Worm (Caenorhabditis elegans) whole organism, late embryonic: ENCODE results near the gene srh-298.

Source experiments
- C08G9.2 ChIP-seq: sonication (generic microtip); optimal IDR thresholded peaks from 2 replicates; lab custom pipeline; 2016; ENCODE audit warnings: mild to moderate bottlenecking, missing genetic modification characterization, moderate library complexity, missing compliant biosample characterization
- ama-1 ChIP-seq: fragments of 150-350 bp; optimal IDR thresholded peaks from 2 replicates; lab custom pipeline; 2014
- dve-1 ChIP-seq: sonication (generic microtip); optimal IDR thresholded peaks from 2 replicates; lab custom pipeline; 2017; ENCODE audit warnings: antibody characterized with exemption, mild to moderate bottlenecking, missing genetic modification characterization, missing compliant biosample characterization
- fkh-6 ChIP-seq: sonication (generic microtip); optimal IDR thresholded peaks from 2 replicates; lab custom pipeline; 2016; ENCODE audit warnings: missing genetic modification characterization, missing compliant biosample characterization
- lin-11 ChIP-seq: fragments of 200-800 bp; sonication (Bioruptor generic); optimal IDR thresholded peaks from 2 replicates; lab custom pipeline; 2018; ENCODE audit warnings: mild to moderate bottlenecking, missing genetic modification characterization, missing compliant biosample characterization
- madf-2 ChIP-seq: sonication (generic microtip); optimal IDR thresholded peaks from 2 replicates; lab custom pipeline; 2017; ENCODE audit warnings: missing genetic modification characterization, missing compliant biosample characterization
- nfya-1 ChIP-seq: sonication (generic microtip); optimal IDR thresholded peaks from 2 replicates; lab custom pipeline; 2017; ENCODE audit warnings: missing genetic modification characterization, mild to moderate bottlenecking, missing compliant biosample characterization, antibody characterized with exemption, moderate library complexity
- pax-1 ChIP-seq: fragments of 150-350 bp; optimal IDR thresholded peaks from 2 replicates; lab custom pipeline; 2014; ENCODE audit warnings: missing biosample characterization, missing genetic modification characterization
- pha-4 ChIP-seq: fragments of 150-350 bp; optimal IDR thresholded peaks from 2 replicates; lab custom pipeline; 2018; ENCODE audit warnings: missing biosample characterization, missing genetic modification reagents, missing genetic modification characterization

ce11 chrV:17845370-17845967 is 26.8 kb downstream of the srh-298 start:
- no peak for TF ChIP-seq lin-11 (tag; lab: Kevin White, UChicago)
- no peak for TF ChIP-seq fkh-6 (tag; lab: Kevin White, UChicago)
- no peak for TF ChIP-seq nfya-1 (tag; lab: Kevin White, UChicago)
- TF ChIP-seq ama-1 (lab: Kevin White, UChicago) = no peak
- TF ChIP-seq pha-4 (tag; lab: Kevin White, UChicago) = no peak
- TF ChIP-seq pax-1 = no peak
- TF ChIP-seq C08G9.2 (tag; lab: Kevin White, UChicago) = no peak
- no peak for TF ChIP-seq dve-1 (tag; lab: Kevin White, UChicago)
- no peak for TF ChIP-seq madf-2 (tag; lab: Kevin White, UChicago)
